Worm (Caenorhabditis elegans) whole organism, young adult: ENCODE results near the gene rps-21.
A peak's percentile ranks its signal among the peaks of the same experiment; 100 is the strongest.

ENCODE experiments used
- F33H1.4 ChIP-seq: fragments of 200-800 bp; sonication (Bioruptor generic); IDR thresholded peaks from 2 replicates; pipeline ENCODE4 v1.3.6; 2022; ENCODE audit warnings: missing genetic modification reagents, missing genetic modification characterization, missing compliant biosample characterization
- F52B5.7 ChIP-seq: sonication (generic microtip); optimal IDR thresholded peaks from 2 replicates; lab custom pipeline; 2016; ENCODE audit warnings: mild to moderate bottlenecking, missing genetic modification characterization, missing compliant biosample characterization
- K11D2.4 ChIP-seq: fragments of 200-800 bp; sonication (Bioruptor generic); IDR thresholded peaks from 2 replicates; pipeline ENCODE4 v1.3.6; 2022; ENCODE audit warnings: missing genetic modification reagents, missing genetic modification characterization, missing compliant biosample characterization
- K12H6.12 ChIP-seq: fragments of 200-800 bp; sonication (Bioruptor generic); optimal IDR thresholded peaks from 2 replicates; lab custom pipeline; 2018; ENCODE audit warnings: mild to moderate bottlenecking, missing genetic modification characterization, missing compliant biosample characterization
- Y56A3A.18 ChIP-seq: fragments of 200-800 bp; sonication (Bioruptor generic); IDR thresholded peaks from 2 replicates; pipeline ENCODE4 v1.3.6; 2022; ENCODE audit warnings: missing genetic modification reagents, missing genetic modification characterization, missing compliant biosample characterization
- ZK185.1 ChIP-seq: sonication (generic microtip); optimal IDR thresholded peaks from 2 replicates; lab custom pipeline; 2016; ENCODE audit warnings: mild to moderate bottlenecking, missing genetic modification characterization, missing compliant biosample characterization; ENCODE audit not compliant: poor library complexity, severe bottlenecking
- attf-5 ChIP-seq: fragments of 200-800 bp; sonication (Bioruptor generic); optimal IDR thresholded peaks from 2 replicates; lab custom pipeline; 2018; ENCODE audit warnings: mild to moderate bottlenecking, missing genetic modification characterization, missing compliant biosample characterization
- bed-2 ChIP-seq: fragments of 200-800 bp; sonication (Bioruptor generic); IDR thresholded peaks from 2 replicates; pipeline ENCODE4 v1.3.6; 2022; ENCODE audit warnings: missing genetic modification reagents, missing genetic modification characterization, missing compliant biosample characterization
- cebp-1 ChIP-seq, 2 experiments: fragments of 200-800 bp in 1 of 2; sonication (Bioruptor generic) in 1 of 2; sonication (generic microtip) in 1 of 2; IDR thresholded peaks in 1 of 2; optimal IDR thresholded peaks in 1 of 2; 2 replicates each; pipeline versions ENCODE4 v1.3.6 to Lab custom; 2017 to 2022; ENCODE audit warnings: missing compliant biosample characterization in 2 of 2, missing genetic modification characterization in 2 of 2, mild to moderate bottlenecking in 1 of 2, missing genetic modification reagents in 1 of 2, moderate library complexity in 1 of 2
- ceh-40 ChIP-seq: fragments of 200-800 bp; sonication (Bioruptor generic); IDR thresholded peaks from 2 replicates; pipeline ENCODE4 v1.3.6; 2022; ENCODE audit warnings: missing genetic modification characterization, missing compliant biosample characterization
- ceh-91 ChIP-seq: fragments of 200-800 bp; sonication (Bioruptor generic); IDR thresholded peaks from 2 replicates; pipeline ENCODE4 v1.3.6; 2022; ENCODE audit warnings: missing genetic modification reagents, missing genetic modification characterization, missing compliant biosample characterization
- chd-7 ChIP-seq: sonication (generic microtip); optimal IDR thresholded peaks from 2 replicates; lab custom pipeline; 2016; ENCODE audit warnings: mild to moderate bottlenecking, missing genetic modification characterization, moderate library complexity, missing compliant biosample characterization
- die-1 ChIP-seq: sonication (generic microtip); optimal IDR thresholded peaks from 2 replicates; lab custom pipeline; 2016; ENCODE audit warnings: missing genotype, mild to moderate bottlenecking, missing genetic modification characterization, missing compliant biosample characterization
- dpl-1 ChIP-seq: fragments of 150-350 bp; optimal IDR thresholded peaks from 2 replicates; lab custom pipeline; 2014; ENCODE audit warnings: missing biosample characterization, missing genetic modification reagents, missing genetic modification characterization
- egrh-3 ChIP-seq: fragments of 200-800 bp; sonication (Bioruptor generic); IDR thresholded peaks from 2 replicates; pipeline ENCODE4 v1.3.6; 2022; ENCODE audit warnings: missing genetic modification reagents, missing genetic modification characterization, missing compliant biosample characterization
- him-1 ChIP-seq: sonication (generic microtip); optimal IDR thresholded peaks from 2 replicates; lab custom pipeline; 2016; ENCODE audit warnings: missing genotype, missing genetic modification reagents, missing genetic modification characterization, missing compliant biosample characterization
- hmg-1.2 ChIP-seq: fragments of 200-800 bp; sonication (Bioruptor generic); IDR thresholded peaks from 2 replicates; pipeline ENCODE4 v1.3.6; 2022; ENCODE audit warnings: missing genetic modification reagents, missing genetic modification characterization, missing compliant biosample characterization
- hrde-1 ChIP-seq: sonication (generic microtip); optimal IDR thresholded peaks from 2 replicates; lab custom pipeline; 2016; ENCODE audit warnings: missing genetic modification characterization, mild to moderate bottlenecking, missing compliant biosample characterization, moderate library complexity, missing genotype, missing genetic modification reagents, borderline replicate concordance
- lsl-1 ChIP-seq: fragments of 200-800 bp; sonication (Bioruptor generic); optimal IDR thresholded peaks from 2 replicates; lab custom pipeline; 2018; ENCODE audit warnings: mild to moderate bottlenecking, missing genetic modification characterization, moderate library complexity, missing compliant biosample characterization
- madf-3 ChIP-seq: fragments of 200-800 bp; sonication (Bioruptor generic); IDR thresholded peaks from 2 replicates; pipeline ENCODE4 v1.3.6; 2022; ENCODE audit warnings: missing genetic modification reagents, missing genetic modification characterization, missing compliant biosample characterization
- madf-6 ChIP-seq: fragments of 200-800 bp; sonication (Bioruptor generic); IDR thresholded peaks from 2 replicates; pipeline ENCODE4 v1.3.6; 2022; ENCODE audit warnings: missing genetic modification reagents, missing genetic modification characterization, missing compliant biosample characterization
- madf-8 ChIP-seq: fragments of 200-800 bp; sonication (Bioruptor generic); conservative IDR thresholded peaks from 2 replicates; pipeline ENCODE4 v1.3.6; 2022; ENCODE audit warnings: missing genetic modification reagents, missing genetic modification characterization, missing compliant biosample characterization
- mcd-1 ChIP-seq: fragments of 200-800 bp; sonication (Bioruptor generic); IDR thresholded peaks from 2 replicates; pipeline ENCODE4 v1.3.6; 2022; ENCODE audit warnings: missing genetic modification reagents, missing genetic modification characterization, missing compliant biosample characterization
- mxl-1 ChIP-seq: sonication (generic microtip); optimal IDR thresholded peaks from 2 replicates; lab custom pipeline; 2016; ENCODE audit warnings: missing genetic modification characterization, missing compliant biosample characterization
- nhr-90 ChIP-seq: sonication (generic microtip); optimal IDR thresholded peaks from 2 replicates; lab custom pipeline; 2016; ENCODE audit warnings: missing genotype, mild to moderate bottlenecking, missing genetic modification characterization, missing compliant biosample characterization
- rpc-1 ChIP-seq, 2 experiments: fragments of 150-350 bp in 1 of 2; sonication (generic microtip) in 1 of 2; optimal IDR thresholded peaks; 2 replicates each; lab custom pipeline; 2014 to 2018; ENCODE audit warnings: missing biosample characterization in 1 of 2, missing genetic modification characterization in 1 of 2, missing genetic modification reagents in 1 of 2, missing genotype in 1 of 2
- snpc-3.4 ChIP-seq: sonication (generic microtip); optimal IDR thresholded peaks from 2 replicates; lab custom pipeline; 2017; ENCODE audit warnings: missing genetic modification characterization, mild to moderate bottlenecking, missing compliant biosample characterization, antibody characterized with exemption, moderate library complexity, missing genotype, missing genetic modification reagents
- sptf-2 ChIP-seq: fragments of 200-800 bp; sonication (Bioruptor generic); optimal IDR thresholded peaks from 2 replicates; lab custom pipeline; 2018; ENCODE audit warnings: mild to moderate bottlenecking, missing genetic modification characterization, missing compliant biosample characterization
- tbx-9 ChIP-seq: sonication (generic microtip); optimal IDR thresholded peaks from 2 replicates; lab custom pipeline; 2016; ENCODE audit warnings: borderline replicate concordance, missing genetic modification characterization, inconsistent platforms, missing compliant biosample characterization
- unc-130 ChIP-seq: sonication (generic microtip); optimal IDR thresholded peaks from 2 replicates; lab custom pipeline; 2016; ENCODE audit warnings: missing genetic modification reagents, missing genetic modification characterization, missing compliant biosample characterization
- unc-62 ChIP-seq: fragments of 150-350 bp; optimal IDR thresholded peaks from 2 replicates; lab custom pipeline; 2014; ENCODE audit warnings: missing biosample characterization, missing genetic modification reagents, missing genetic modification characterization
- xnd-1 ChIP-seq: sonication (generic microtip); optimal IDR thresholded peaks from 2 replicates; lab custom pipeline; 2016; ENCODE audit warnings: missing genotype, missing genetic modification reagents, missing genetic modification characterization, missing compliant biosample characterization
- zfh-2 ChIP-seq: fragments of 200-800 bp; sonication (Bioruptor generic); conservative IDR thresholded peaks from 2 replicates; pipeline ENCODE4 v1.3.6; 2022; ENCODE audit warnings: missing genetic modification reagents, missing genetic modification characterization, missing compliant biosample characterization
- ztf-25 ChIP-seq: fragments of 200-800 bp; sonication (Bioruptor generic); IDR thresholded peaks from 2 replicates; pipeline ENCODE4 v1.3.6; 2022; ENCODE audit warnings: missing genetic modification reagents, missing genetic modification characterization, missing compliant biosample characterization

The rps-21 gene

DNA sequence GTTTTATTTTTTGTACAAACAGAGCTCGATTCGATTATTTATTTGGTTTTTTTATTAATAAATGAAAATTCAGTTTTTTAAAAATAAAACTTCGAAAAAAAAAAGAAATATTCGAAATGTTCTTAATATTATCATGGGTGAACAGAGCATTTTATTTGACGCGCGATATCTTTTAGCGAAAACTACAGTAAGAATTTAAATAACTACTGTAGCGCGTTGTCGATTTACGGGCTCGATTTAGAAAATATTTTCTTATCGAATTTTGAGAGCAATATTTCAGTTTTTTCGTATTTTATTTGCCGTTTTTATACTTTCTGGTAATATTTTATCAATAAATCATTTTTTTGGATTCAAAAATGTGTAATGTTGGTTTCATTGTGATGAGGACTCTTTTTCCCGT lies 31.7 kb upstream of the rps-21 start:
- TF ChIP-seq ceh-91 (GFP tag; lab: Robert Waterston, UW) (peak; percentile 53; the same call in 1 of the 2 replicates), xnd-1 (peak; percentile 35), Y56A3A.18 (GFP tag; lab: Robert Waterston, UW) (0 out of 2 replicates have a peak, but pooled peaks have one; percentile 37), lsl-1 (GFP tag; lab: Kevin White, UChicago) (peak; percentile 90), F33H1.4 (GFP tag; lab: Robert Waterston, UW) (peak; percentile 64; the same call in 1 of the 2 replicates), madf-6 (GFP tag; lab: Robert Waterston, UW) (peak; percentile 55), madf-8 (GFP tag; lab: Robert Waterston, UW) (peak; percentile 28), cebp-1 (GFP tag; IDR thresholded peaks at IDR 0.05; lab: Robert Waterston, UW) (no peak), cebp-1 (tag; optimal IDR thresholded peaks at IDR 0.05; lab: Kevin White, UChicago) (no peak), him-1 (tag; lab: Kevin White, UChicago) (peak; percentile 77), snpc-3.4 (tag; lab: Kevin White, UChicago) (peak; percentile 22), tbx-9 (no peak)
- TF ChIP-seq, all 124 proteins: peak for 9

DNA sequence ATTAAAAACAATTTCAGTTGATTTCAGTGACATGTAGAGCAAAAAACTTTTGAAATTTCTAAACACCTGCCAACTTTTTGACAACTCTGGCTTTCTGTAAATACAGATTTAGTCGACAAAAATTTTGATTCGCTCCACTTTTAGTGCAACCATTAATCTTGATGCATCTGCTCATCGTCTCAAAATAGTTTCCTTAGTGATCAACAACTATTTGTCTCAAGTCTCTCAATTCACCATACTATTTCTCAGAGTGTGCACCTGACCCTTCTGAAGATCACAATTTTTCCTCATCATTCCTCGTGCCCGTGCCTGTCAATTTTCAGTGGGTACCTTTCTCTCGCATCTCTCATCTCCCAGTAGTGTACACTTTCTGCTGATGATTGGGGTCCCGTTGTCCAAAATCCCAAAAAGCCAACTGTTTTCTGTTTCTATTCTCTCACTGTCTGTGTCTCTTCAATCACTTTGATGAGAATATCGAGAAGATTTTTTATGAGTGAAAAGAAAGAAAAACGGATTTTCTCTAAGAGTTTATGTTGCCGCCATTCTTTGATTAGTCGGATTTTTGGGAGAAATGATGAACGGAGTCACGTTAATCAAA lies 27.6 kb upstream of the rps-21 start:
- no peak for TF ChIP-seq zfh-2 (GFP tag; lab: Robert Waterston, UW)
- TF ChIP-seq hmg-1.2 (GFP tag; lab: Robert Waterston, UW) = peak; percentile 24; the same call in 1 of the 2 replicates
- TF ChIP-seq K12H6.12 (tag; lab: Kevin White, UChicago) = peak; percentile 5
- TF ChIP-seq ZK185.1 (tag; lab: Kevin White, UChicago) = no peak

DNA sequence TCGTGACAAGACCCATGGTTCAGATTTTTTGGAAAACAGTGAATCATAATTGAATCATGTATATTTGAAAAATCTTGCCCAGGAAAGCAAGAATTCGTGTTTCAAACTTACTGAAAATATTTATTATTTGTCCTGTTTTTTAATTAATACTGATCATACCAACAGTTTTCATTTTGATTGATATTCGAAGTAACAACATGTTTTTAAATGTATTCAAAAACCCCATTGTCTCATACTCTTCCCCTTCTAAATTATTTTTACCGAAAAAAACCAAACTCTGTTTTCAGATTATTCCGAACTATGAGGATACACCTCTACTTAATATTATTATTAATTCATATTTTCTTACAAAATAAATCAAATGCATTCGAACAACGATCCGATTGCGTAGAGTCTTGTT lies 26.8 kb upstream of the rps-21 start, which contains the start of gene R151.1:
Gene R151.1 (plus strand): TSS at position 301 of the 400 bp plus-strand sequence.
- TF ChIP-seq rpc-1 (optimal IDR thresholded peaks at IDR 0.05; lab: Kevin White, UChicago) (no peak), rpc-1 (tag; optimal IDR thresholded peaks at IDR 0.05; lab: Kevin White, UChicago) (no peak), mcd-1 (no peak), zfh-2 (GFP tag; lab: Robert Waterston, UW) (no peak), egrh-3 (GFP tag; lab: Robert Waterston, UW) (no peak), nhr-90 (tag; lab: Kevin White, UChicago) (no peak), ZK185.1 (tag; lab: Kevin White, UChicago) (no peak), ceh-40 (GFP tag; lab: Robert Waterston, UW) (no peak), tbx-9 (no peak), die-1 (tag; lab: Kevin White, UChicago) (no peak)

DNA sequence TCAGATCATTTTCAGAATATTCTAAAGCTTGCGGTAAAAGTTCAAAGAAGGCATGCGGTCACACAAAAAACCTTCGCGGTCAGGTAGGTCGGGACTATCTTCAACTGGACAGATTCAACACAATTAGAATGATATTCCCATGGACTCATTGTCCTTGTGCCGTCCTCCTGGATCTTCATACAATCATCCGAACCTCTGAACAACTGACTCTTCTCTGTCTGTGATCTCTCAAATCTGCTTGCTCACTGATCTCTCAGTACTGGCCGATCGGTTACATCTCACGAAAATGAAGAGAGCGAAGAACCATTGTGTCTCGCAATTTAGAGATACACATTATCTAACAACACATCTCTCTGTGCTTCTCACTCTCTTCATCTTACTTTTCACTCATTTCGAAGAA lies 26.1 kb upstream of the rps-21 start:
- no peak for TF ChIP-seq dpl-1 (GFP tag; lab: Kevin White, UChicago)
- no peak for TF ChIP-seq sptf-2 (GFP tag; lab: Kevin White, UChicago)
- TF ChIP-seq unc-130 (GFP tag; lab: Kevin White, UChicago) = no peak
- TF ChIP-seq bed-2 (GFP tag; lab: Robert Waterston, UW) = no peak
- no peak for TF ChIP-seq madf-3 (GFP tag; lab: Robert Waterston, UW)
- no peak for TF ChIP-seq egrh-3 (GFP tag; lab: Robert Waterston, UW)
- no peak for TF ChIP-seq mxl-1 (tag; lab: Kevin White, UChicago)
- no peak for TF ChIP-seq attf-5
- TF ChIP-seq chd-7 (tag; lab: Kevin White, UChicago) = no peak
- TF ChIP-seq nhr-90 (tag; lab: Kevin White, UChicago) = no peak
- no peak for TF ChIP-seq ztf-25 (GFP tag; lab: Robert Waterston, UW)
- no peak for TF ChIP-seq hrde-1
- no peak for TF ChIP-seq lsl-1 (GFP tag; lab: Kevin White, UChicago)
- TF ChIP-seq K11D2.4 = no peak
- no peak for TF ChIP-seq unc-62 (GFP tag; lab: Kevin White, UChicago)
- TF ChIP-seq F52B5.7 = no peak
- TF ChIP-seq K12H6.12 (tag; lab: Kevin White, UChicago) = no peak
